Fruit fly (Drosophila melanogaster) whole organism, embryonic: ENCODE measurements around the gene lbl.

ENCODE experiments used
- Antp ChIP-seq: fragments of 200-800 bp; sonication (Bioruptor generic); optimal IDR thresholded peaks from 3 replicates; lab custom pipeline; 2016; ENCODE audit warnings: missing biosample characterization, missing genetic modification characterization
- Bdp1 ChIP-seq: fragments of 200-800 bp; sonication (Bioruptor generic); optimal IDR thresholded peaks from 3 replicates; lab custom pipeline; 2016; ENCODE audit warnings: missing biosample characterization, missing genetic modification characterization
- C15 ChIP-seq: fragments of 200-800 bp; sonication (Bioruptor generic); IDR thresholded peaks from 3 replicates; pipeline ENCODE4 v1.3.6; 2022; ENCODE audit warnings: missing biosample characterization, missing genetic modification characterization
- CG1024 ChIP-seq: fragments of 200-800 bp; sonication (Bioruptor generic); IDR thresholded peaks from 2 replicates; pipeline ENCODE4 v1.3.6; 2022; ENCODE audit warnings: missing biosample characterization, missing genetic modification characterization
- CG10565 ChIP-seq: fragments of 200-800 bp; sonication (Bioruptor generic); optimal IDR thresholded peaks from 3 replicates; lab custom pipeline; 2016; ENCODE audit warnings: missing biosample characterization, mild to moderate bottlenecking, missing genetic modification characterization
- CG12659 ChIP-seq: fragments of 200-800 bp; sonication (Bioruptor generic); optimal IDR thresholded peaks from 3 replicates; lab custom pipeline; 2017; ENCODE audit warnings: mild to moderate bottlenecking, missing biosample characterization, missing genetic modification reagents, missing genetic modification characterization
- CG15269 ChIP-seq: fragments of 200-800 bp; sonication (Bioruptor generic); optimal IDR thresholded peaks from 2 replicates; lab custom pipeline; 2018; ENCODE audit warnings: missing biosample characterization, mild to moderate bottlenecking, missing genetic modification characterization, moderate library complexity
- CG17568 ChIP-seq: fragments of 200-800 bp; sonication (Bioruptor generic); optimal IDR thresholded peaks from 2 replicates; lab custom pipeline; 2018; ENCODE audit warnings: missing biosample characterization, mild to moderate bottlenecking, missing genetic modification characterization, moderate library complexity
- CG2678 ChIP-seq: fragments of 200-800 bp; sonication (Bioruptor generic); optimal IDR thresholded peaks from 3 replicates; lab custom pipeline; 2019; ENCODE audit warnings: missing biosample characterization, mild to moderate bottlenecking, missing genetic modification characterization, moderate library complexity
- CG2889 ChIP-seq: fragments of 200-800 bp; sonication (Bioruptor generic); IDR thresholded peaks from 3 replicates; pipeline ENCODE4 v1.3.6; 2022; ENCODE audit warnings: missing biosample characterization, missing genetic modification characterization
- CG33213 ChIP-seq: fragments of 200-800 bp; sonication (Bioruptor generic); optimal IDR thresholded peaks from 3 replicates; lab custom pipeline; 2016; ENCODE audit warnings: missing biosample characterization, missing genetic modification characterization
- CG6272 ChIP-seq: fragments of 200-800 bp; sonication (Bioruptor generic); IDR thresholded peaks from 2 replicates; pipeline ENCODE4 v1.3.6; 2022; ENCODE audit warnings: missing biosample characterization, missing genetic modification characterization
- CG8089 ChIP-seq: fragments of 200-800 bp; sonication (Bioruptor generic); optimal IDR thresholded peaks from 3 replicates; lab custom pipeline; 2016; ENCODE audit warnings: missing biosample characterization, missing genetic modification characterization
- CG8944 ChIP-seq: fragments of 200-800 bp; sonication (Bioruptor generic); optimal IDR thresholded peaks from 3 replicates; lab custom pipeline; 2016; ENCODE audit warnings: missing biosample characterization, missing genetic modification characterization
- D19B ChIP-seq: fragments of 200-800 bp; sonication (Bioruptor generic); optimal IDR thresholded peaks from 2 replicates; lab custom pipeline; 2017; ENCODE audit warnings: missing biosample characterization, mild to moderate bottlenecking, missing genetic modification characterization
- Dref ChIP-seq: fragments of 200-800 bp; sonication (Bioruptor generic); IDR thresholded peaks from 2 replicates; pipeline ENCODE4 v1.3.6; 2022; ENCODE audit warnings: missing biosample characterization, missing genetic modification characterization
- GATAe ChIP-seq: fragments of 200-800 bp; sonication (Bioruptor generic); conservative IDR thresholded peaks from 2 replicates; pipeline ENCODE4 v1.3.6; 2022; ENCODE audit warnings: missing biosample characterization, missing genetic modification characterization
- Hr39 ChIP-seq: fragments of >200 bp; optimal IDR thresholded peaks from 2 replicates; lab custom pipeline; 2017
- Nf-YB ChIP-seq: fragments of 200-800 bp; sonication (Bioruptor generic); optimal IDR thresholded peaks from 3 replicates; lab custom pipeline; 2019; ENCODE audit warnings: missing biosample characterization, mild to moderate bottlenecking, missing genetic modification characterization, moderate library complexity
- Nf-YC ChIP-seq: fragments of 200-800 bp; optimal IDR thresholded peaks from 3 replicates; lab custom pipeline; 2019; ENCODE audit warnings: missing biosample characterization, mild to moderate bottlenecking, missing genetic modification characterization, moderate library complexity
- Ravus ChIP-seq: fragments of 200-800 bp; sonication (Bioruptor generic); IDR thresholded peaks from 2 replicates; pipeline ENCODE4 v1.3.6; 2022; ENCODE audit warnings: missing biosample characterization, missing genetic modification characterization
- Scr ChIP-seq: fragments of 200-800 bp; sonication (Bioruptor generic); IDR thresholded peaks from 2 replicates; pipeline ENCODE4 v1.3.6; 2022; ENCODE audit warnings: missing biosample characterization, missing genetic modification characterization; ENCODE audit not compliant: partially characterized antibody
- Sin3A ChIP-seq: fragments of >200 bp; optimal IDR thresholded peaks from 2 replicates; lab custom pipeline; 2018
- Taf1 ChIP-seq: fragments of 200-800 bp; sonication (Bioruptor generic); IDR thresholded peaks from 2 replicates; pipeline ENCODE4 v1.3.6; 2022; ENCODE audit warnings: missing biosample characterization, missing genetic modification characterization
- Vsx1 ChIP-seq: fragments of 200-800 bp; sonication (Bioruptor generic); optimal IDR thresholded peaks from 2 replicates; lab custom pipeline; 2017; ENCODE audit warnings: missing biosample characterization, mild to moderate bottlenecking, missing genetic modification characterization, missing genetic modification reagents
- chif ChIP-seq, 2 experiments: fragments of 200-800 bp; sonication (Bioruptor generic); optimal IDR thresholded peaks; 3 replicates each; lab custom pipeline; 2016; ENCODE audit warnings: missing biosample characterization in 2 of 2, missing genetic modification characterization in 2 of 2
- chn ChIP-seq: fragments of 200-800 bp; sonication (Bioruptor generic); optimal IDR thresholded peaks from 2 replicates; lab custom pipeline; 2016; ENCODE audit warnings: missing biosample characterization, missing genetic modification characterization
- crol ChIP-seq: fragments of 200-800 bp; sonication (Bioruptor generic); IDR thresholded peaks from 2 replicates; pipeline ENCODE4 v1.3.6; 2022; ENCODE audit warnings: missing biosample characterization, missing genetic modification characterization
- eyg ChIP-seq: fragments of 200-800 bp; sonication (Bioruptor generic); optimal IDR thresholded peaks from 3 replicates; lab custom pipeline; 2016; ENCODE audit warnings: missing biosample characterization, missing genetic modification characterization
- gro ChIP-seq: fragments of 200-800 bp; sonication (Bioruptor generic); optimal IDR thresholded peaks from 2 replicates; lab custom pipeline; 2016; ENCODE audit warnings: missing biosample characterization, missing genetic modification characterization
- kni ChIP-seq: fragments of 200-800 bp; sonication (Bioruptor generic); optimal IDR thresholded peaks from 3 replicates; lab custom pipeline; 2017; ENCODE audit warnings: mild to moderate bottlenecking, missing biosample characterization, missing genetic modification reagents, missing genetic modification characterization
- lab ChIP-seq: fragments of 200-800 bp; sonication (Bioruptor generic); optimal IDR thresholded peaks from 3 replicates; lab custom pipeline; 2017; ENCODE audit warnings: missing biosample characterization, missing genetic modification characterization, mild to moderate bottlenecking, moderate library complexity, missing genetic modification reagents
- lmd ChIP-seq: fragments of 200-800 bp; sonication (Bioruptor generic); IDR thresholded peaks from 2 replicates; pipeline ENCODE4 v1.3.6; 2022; ENCODE audit warnings: missing biosample characterization, missing genetic modification characterization
- nmo ChIP-seq: fragments of 200-800 bp; sonication (Bioruptor generic); optimal IDR thresholded peaks from 2 replicates; lab custom pipeline; 2018; ENCODE audit warnings: missing biosample characterization, mild to moderate bottlenecking, missing genetic modification characterization, moderate library complexity
- oc ChIP-seq: fragments of 200-800 bp; sonication (Bioruptor generic); optimal IDR thresholded peaks from 2 replicates; lab custom pipeline; 2018; ENCODE audit warnings: missing biosample characterization, mild to moderate bottlenecking, missing genetic modification characterization, moderate library complexity
- phol ChIP-seq: fragments of 200-800 bp; sonication (Bioruptor generic); optimal IDR thresholded peaks from 3 replicates; lab custom pipeline; 2018; ENCODE audit warnings: missing biosample characterization, mild to moderate bottlenecking, missing genetic modification characterization, moderate library complexity
- prd ChIP-seq, 3 experiments: fragments of >200 bp in 2 of 3; fragments of 200-800 bp in 1 of 3; sonication (Bioruptor generic) in 1 of 3; optimal IDR thresholded peaks in 2 of 3; IDR thresholded peaks in 1 of 3; 2 replicates in 2 of 3; 3 replicates in 1 of 3; pipeline versions ENCODE4 v1.3.6 to Lab custom; 2017 to 2022; ENCODE audit warnings: missing biosample characterization in 1 of 3, missing genetic modification characterization in 1 of 3
- schlank ChIP-seq: fragments of 200-800 bp; sonication (Bioruptor generic); optimal IDR thresholded peaks from 2 replicates; lab custom pipeline; 2018; ENCODE audit warnings: missing biosample characterization, mild to moderate bottlenecking, missing genetic modification characterization
- seq ChIP-seq: fragments of 200-800 bp; sonication (Bioruptor generic); IDR thresholded peaks from 2 replicates; pipeline ENCODE4 v1.3.6; 2022; ENCODE audit warnings: missing biosample characterization, missing genetic modification characterization
- unpg ChIP-seq: fragments of 200-800 bp; sonication (Bioruptor generic); optimal IDR thresholded peaks from 3 replicates; lab custom pipeline; 2018; ENCODE audit warnings: missing biosample characterization, mild to moderate bottlenecking, missing genetic modification characterization, moderate library complexity

The lbl gene

DNA sequence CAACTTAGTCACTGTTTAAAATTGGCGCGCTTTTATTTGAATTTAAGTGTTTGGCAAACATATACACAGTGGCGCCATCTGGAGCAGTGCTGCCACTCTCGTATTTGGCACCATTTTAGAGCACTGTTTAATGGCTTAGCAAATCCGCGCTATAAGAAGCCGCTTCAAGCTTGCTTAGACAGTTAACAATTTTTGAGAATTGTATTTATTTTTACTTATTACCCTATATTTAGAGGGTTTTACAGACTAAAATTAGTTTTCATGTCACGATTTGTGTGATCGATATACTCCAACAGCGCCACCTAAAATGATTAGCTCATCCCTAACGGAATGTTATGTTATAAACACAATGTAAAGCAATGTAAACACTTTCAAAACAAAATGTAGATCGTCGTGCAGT is 48.0 kb upstream of the lbl start, which contains the start of gene Fancm (continued):
- TF ChIP-seq CG8089 = peak; percentile 58
- peak; percentile 39 for TF ChIP-seq kni (GFP tag; lab: Kevin White, UChicago)
- peak; percentile 83 for TF ChIP-seq nmo (GFP tag; lab: Kevin White, UChicago)
- TF ChIP-seq Sin3A (lab: Kevin White, UChicago) = peak; percentile 84
- TF ChIP-seq Bdp1 (GFP tag; lab: Kevin White, UChicago) = peak; percentile 58
- no peak for TF ChIP-seq CG1024 (GFP tag; lab: Robert Waterston, UW)
- TF ChIP-seq unpg (GFP tag; lab: Kevin White, UChicago) = peak; percentile 39
- TF ChIP-seq CG12659 (GFP tag; lab: Kevin White, UChicago) = peak; percentile 83
- no peak for TF ChIP-seq CG10565 (GFP tag; lab: Kevin White, UChicago)
- TF ChIP-seq Scr (GFP tag; lab: Robert Waterston, UW) = peak; percentile 72
- TF ChIP-seq schlank (tag; lab: Kevin White, UChicago) = no peak
- TF ChIP-seq chn (GFP tag; lab: Kevin White, UChicago) = peak; percentile 83
- TF ChIP-seq GATAe (GFP tag; lab: Robert Waterston, UW) = no peak
- TF ChIP-seq CG17568 (GFP tag; lab: Kevin White, UChicago) = no peak
- peak; percentile 76 for TF ChIP-seq CG8944 (GFP tag; lab: Kevin White, UChicago)
- TF ChIP-seq gro (GFP tag; lab: Kevin White, UChicago) = peak; percentile 68
- TF ChIP-seq Ravus (GFP tag; lab: Robert Waterston, UW) = no peak
- TF ChIP-seq Antp (GFP tag; lab: Kevin White, UChicago) = peak; percentile 85
- no peak for TF ChIP-seq eyg (GFP tag; lab: Kevin White, UChicago)
- peak; percentile 49 for TF ChIP-seq CG6272 (GFP tag; lab: Robert Waterston, UW)
- TF ChIP-seq Vsx1 (GFP tag; lab: Kevin White, UChicago) = no peak
- TF ChIP-seq prd (optimal IDR thresholded peaks at IDR 0.05; lab: Kevin White, UChicago) = no peak
- peak; percentile 39; the same call in 1 of the 3 replicates for TF ChIP-seq prd (GFP tag; IDR thresholded peaks at IDR 0.05; lab: Robert Waterston, UW)
- no peak for TF ChIP-seq CG2678 (tag; lab: Kevin White, UChicago)
- no peak for TF ChIP-seq C15 (GFP tag; lab: Robert Waterston, UW)
- no peak for TF ChIP-seq Taf1 (GFP tag; lab: Robert Waterston, UW)

DNA sequence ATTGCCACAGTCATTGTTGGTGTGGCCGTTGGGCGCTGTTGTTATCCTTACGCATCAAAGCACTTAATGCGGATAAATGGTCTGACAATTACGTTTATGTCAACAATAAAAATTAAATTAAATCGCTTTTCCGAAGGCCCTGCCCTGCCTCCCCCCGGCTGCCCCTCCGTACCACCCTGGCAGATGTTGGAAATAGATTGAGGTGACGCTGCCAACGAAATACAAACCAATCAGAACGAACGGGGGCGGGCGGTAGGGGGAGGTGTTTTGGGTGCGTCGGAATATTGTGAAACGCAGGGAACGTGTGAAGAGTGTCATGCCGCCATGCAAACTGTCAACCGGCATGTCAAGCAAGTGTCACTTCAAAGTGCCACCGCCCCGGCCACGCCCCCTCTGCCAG is 37.2 kb upstream of the lbl start:
- no peak for TF ChIP-seq CG15269 (tag; lab: Kevin White, UChicago)
- TF ChIP-seq Hr39 (lab: Kevin White, UChicago) = peak; percentile 5
- TF ChIP-seq CG2889 (GFP tag; lab: Robert Waterston, UW) = no peak
- peak; percentile 81 for TF ChIP-seq Nf-YC (tag; lab: Kevin White, UChicago)
- no peak for TF ChIP-seq lab
- TF ChIP-seq Nf-YB (GFP tag; lab: Kevin White, UChicago) = peak; percentile 92
- TF ChIP-seq crol (GFP tag; lab: Robert Waterston, UW) = peak; percentile 39; the same call in 1 of the 2 replicates

dm6 chr3R:21470272-21470671 is 36.3 kb upstream of the lbl start:
- TF ChIP-seq seq (GFP tag; lab: Robert Waterston, UW) (peak; percentile 50; the same call in 1 of the 2 replicates), D19B (GFP tag; lab: Kevin White, UChicago) (no peak), phol (tag; lab: Kevin White, UChicago) (no peak), lmd (GFP tag; lab: Robert Waterston, UW) (no peak), Nf-YC (tag; lab: Kevin White, UChicago) (peak; percentile 53), oc (tag; lab: Kevin White, UChicago) (peak; percentile 45), CG33213 (GFP tag; lab: Kevin White, UChicago) (no peak), chif (GFP tag; optimal IDR thresholded peaks at IDR 0.05; lab: Kevin White, UChicago) (no peak), Dref (GFP tag; lab: Robert Waterston, UW) (no peak), Nf-YB (GFP tag; lab: Kevin White, UChicago) (peak; percentile 71)
